Fruit fly (Drosophila melanogaster) whole organism: ENCODE results near the gene ftz.

Experiments
- CG8478 ChIP-seq: fragments of >200 bp; optimal IDR thresholded peaks from 2 replicates; lab custom pipeline; 2018; ENCODE audit warnings: inconsistent platforms
- Dll ChIP-seq: fragments of >200 bp; optimal IDR thresholded peaks from 2 replicates; lab custom pipeline; 2017
- EcR ChIP-seq, 2 experiments: fragments of >200 bp; optimal IDR thresholded peaks; 2 replicates each; lab custom pipeline; 2017; ENCODE audit warnings: missing biosample characterization in 2 of 2, missing genetic modification characterization in 2 of 2, missing genetic modification reagents in 2 of 2
- pan ChIP-seq: fragments of >200 bp; optimal IDR thresholded peaks from 2 replicates; lab custom pipeline; 2017
- psq ChIP-seq: fragments of >200 bp; optimal IDR thresholded peaks from 2 replicates; lab custom pipeline; 2017
- usp ChIP-seq: fragments of >200 bp; optimal IDR thresholded peaks from 2 replicates; lab custom pipeline; 2017; ENCODE audit warnings: missing biosample characterization, missing genetic modification characterization, mixed read lengths

DNA sequence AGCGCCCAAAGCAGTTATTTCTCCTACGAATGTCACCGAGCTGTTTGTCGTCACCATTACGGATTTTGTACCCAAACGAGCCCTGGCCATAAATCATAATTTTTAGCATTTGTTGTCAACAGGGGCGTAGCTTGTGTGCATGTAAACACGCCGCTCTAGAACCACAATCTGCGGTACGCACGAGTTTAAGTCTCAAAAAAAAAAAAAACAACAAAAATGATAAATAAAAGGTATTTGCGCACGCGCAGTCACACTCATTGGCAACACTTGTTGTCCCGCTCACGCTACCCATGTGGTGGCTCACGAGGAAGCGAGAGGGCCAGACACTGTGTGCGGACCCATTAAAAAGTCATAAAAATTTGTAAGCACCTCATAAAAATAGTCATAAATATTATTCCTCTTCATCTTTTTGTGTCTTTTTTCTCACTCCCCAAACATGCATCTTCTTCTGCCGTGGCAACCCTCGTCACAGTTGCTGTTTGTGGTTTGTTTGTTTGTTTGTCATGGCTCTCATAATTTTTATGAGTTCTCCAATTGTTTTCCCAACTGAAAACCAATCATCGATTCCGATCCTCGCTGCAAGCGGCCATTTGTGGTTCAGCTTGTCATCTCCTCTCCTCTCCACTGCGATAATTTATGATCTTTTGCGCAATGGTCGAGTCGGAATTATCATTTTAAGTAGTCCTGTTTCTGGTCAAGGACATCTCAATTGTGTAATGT is 18.5 kb upstream of the ftz start:
- TF ChIP-seq pan (no peak), usp (GFP tag; lab: Kevin White, UChicago) (no peak), CG8478 (lab: Kevin White, UChicago) (no peak), psq (no peak), Dll (lab: Kevin White, UChicago) (no peak), EcR (GFP tag; optimal IDR thresholded peaks at IDR 0.05; lab: Kevin White, UChicago) (no peak)
